Fruit fly (Drosophila melanogaster): ENCODE measurements around the gene pns.

dm6 chr3L:1517274-1518047 is 19.5 kb upstream of the pns start:
- TF ChIP-seq CTCF (optimal IDR thresholded peaks at IDR 0.05) (peak in 1 of 2 experiments; percentile 12), CG8478 (optimal IDR thresholded peaks at IDR 0.05) (no peak)

Data from S2 (cell line).